Fruit fly (Drosophila melanogaster) whole organism, embryonic: Measurements from ENCODE around the gene CG11970.

ENCODE experiments used
- B-H1 ChIP-seq: fragments of 200-800 bp; sonication (Bioruptor generic); IDR thresholded peaks from 3 replicates; pipeline ENCODE4 v1.3.6; 2022; ENCODE audit warnings: missing biosample characterization, missing genetic modification characterization
- Bgb ChIP-seq: fragments of 200-800 bp; sonication (Bioruptor generic); IDR thresholded peaks from 2 replicates; pipeline ENCODE4 v1.3.6; 2022; ENCODE audit warnings: missing biosample characterization, missing genetic modification characterization; ENCODE audit not compliant: partially characterized antibody
- BtbVII ChIP-seq: fragments of 200-800 bp; sonication (Bioruptor generic); optimal IDR thresholded peaks from 3 replicates; lab custom pipeline; 2017; ENCODE audit warnings: missing biosample characterization, mild to moderate bottlenecking, missing genetic modification characterization
- CG10267 ChIP-seq: fragments of 200-800 bp; sonication (Bioruptor generic); optimal IDR thresholded peaks from 2 replicates; lab custom pipeline; 2018; ENCODE audit warnings: missing biosample characterization, mild to moderate bottlenecking, missing genetic modification characterization, moderate library complexity
- CG11456 ChIP-seq: fragments of 200-800 bp; sonication (Bioruptor generic); IDR thresholded peaks from 3 replicates; pipeline ENCODE4 v1.3.6; 2022; ENCODE audit warnings: missing biosample characterization, missing genetic modification characterization
- CG11504 ChIP-seq: fragments of 200-800 bp; sonication (Bioruptor generic); optimal IDR thresholded peaks from 3 replicates; lab custom pipeline; 2019; ENCODE audit warnings: missing biosample characterization, mild to moderate bottlenecking, missing genetic modification characterization, moderate library complexity
- CG12391 ChIP-seq: fragments of 200-800 bp; sonication (Bioruptor generic); optimal IDR thresholded peaks from 3 replicates; lab custom pipeline; 2018; ENCODE audit warnings: missing biosample characterization, mild to moderate bottlenecking, missing genetic modification characterization, moderate library complexity
- CG13287 ChIP-seq: fragments of 200-800 bp; sonication (Bioruptor generic); IDR thresholded peaks from 2 replicates; pipeline ENCODE4 v1.3.6; 2022; ENCODE audit warnings: missing biosample characterization, missing genetic modification characterization; ENCODE audit not compliant: partially characterized antibody
- CG13624 ChIP-seq: fragments of 200-800 bp; sonication (Bioruptor generic); optimal IDR thresholded peaks from 2 replicates; lab custom pipeline; 2016; ENCODE audit warnings: missing biosample characterization, missing genetic modification characterization
- CG13894 ChIP-seq: fragments of 200-800 bp; sonication (Bioruptor generic); optimal IDR thresholded peaks from 3 replicates; lab custom pipeline; 2018; ENCODE audit warnings: missing biosample characterization, mild to moderate bottlenecking, missing genetic modification characterization, moderate library complexity
- CG14710 ChIP-seq: fragments of 200-800 bp; sonication (Bioruptor generic); optimal IDR thresholded peaks from 3 replicates; lab custom pipeline; 2019; ENCODE audit warnings: missing biosample characterization, mild to moderate bottlenecking, missing genetic modification characterization, moderate library complexity
- CG1792 ChIP-seq: fragments of 200-800 bp; sonication (Bioruptor generic); optimal IDR thresholded peaks from 2 replicates; lab custom pipeline; 2016; ENCODE audit warnings: missing biosample characterization, missing genetic modification characterization
- CG18599 ChIP-seq: fragments of 200-800 bp; sonication (Bioruptor generic); optimal IDR thresholded peaks from 3 replicates; lab custom pipeline; 2017; ENCODE audit warnings: missing biosample characterization, missing genetic modification characterization, mild to moderate bottlenecking, moderate library complexity, missing genetic modification reagents
- CG2678 ChIP-seq: fragments of 200-800 bp; sonication (Bioruptor generic); optimal IDR thresholded peaks from 3 replicates; lab custom pipeline; 2019; ENCODE audit warnings: missing biosample characterization, mild to moderate bottlenecking, missing genetic modification characterization, moderate library complexity
- CG2712 ChIP-seq: fragments of 200-800 bp; optimal IDR thresholded peaks from 3 replicates; lab custom pipeline; 2019; ENCODE audit warnings: missing biosample characterization, mild to moderate bottlenecking, missing genetic modification characterization, moderate library complexity
- CG2889 ChIP-seq: fragments of 200-800 bp; sonication (Bioruptor generic); IDR thresholded peaks from 3 replicates; pipeline ENCODE4 v1.3.6; 2022; ENCODE audit warnings: missing biosample characterization, missing genetic modification characterization
- CG42726 ChIP-seq: fragments of 200-800 bp; sonication (Bioruptor generic); IDR thresholded peaks from 2 replicates; pipeline ENCODE4 v1.3.6; 2022; ENCODE audit warnings: missing biosample characterization, missing genetic modification characterization; ENCODE audit not compliant: partially characterized antibody
- CG6765 ChIP-seq: fragments of 200-800 bp; sonication (Bioruptor generic); optimal IDR thresholded peaks from 3 replicates; lab custom pipeline; 2017; ENCODE audit warnings: missing biosample characterization, mild to moderate bottlenecking, missing genetic modification characterization
- CG6854 ChIP-seq: fragments of 200-800 bp; sonication (Bioruptor generic); optimal IDR thresholded peaks from 3 replicates; lab custom pipeline; 2017; ENCODE audit warnings: missing biosample characterization, mild to moderate bottlenecking, missing genetic modification characterization
- CG8290 ChIP-seq, 3 experiments: fragments of 200-800 bp; sonication (Bioruptor generic); optimal IDR thresholded peaks; 2 replicates each; lab custom pipeline; 2016 to 2019; ENCODE audit warnings: missing biosample characterization in 3 of 3, missing genetic modification characterization in 3 of 3, mild to moderate bottlenecking in 2 of 3, moderate library complexity in 1 of 3
- CTCF ChIP-seq: fragments of 200-800 bp; sonication (Bioruptor generic); optimal IDR thresholded peaks from 2 replicates; lab custom pipeline; 2017; ENCODE audit warnings: missing biosample characterization, mild to moderate bottlenecking, missing genetic modification characterization, moderate library complexity
- CoRest ChIP-seq: fragments of 200-800 bp; sonication (Bioruptor generic); optimal IDR thresholded peaks from 3 replicates; lab custom pipeline; 2018; ENCODE audit warnings: missing biosample characterization, mild to moderate bottlenecking, missing genetic modification characterization, moderate library complexity
- Dad ChIP-seq: fragments of 200-800 bp; sonication (Bioruptor generic); optimal IDR thresholded peaks from 3 replicates; lab custom pipeline; 2016; ENCODE audit warnings: missing biosample characterization, missing genetic modification characterization
- Dbx ChIP-seq: fragments of 200-800 bp; sonication (Bioruptor generic); IDR thresholded peaks from 3 replicates; pipeline ENCODE4 v1.3.6; 2022; ENCODE audit warnings: missing biosample characterization, missing genetic modification characterization
- Dek ChIP-seq: fragments of 200-800 bp; sonication (Bioruptor generic); optimal IDR thresholded peaks from 3 replicates; lab custom pipeline; 2019; ENCODE audit warnings: missing biosample characterization, mild to moderate bottlenecking, missing genetic modification characterization, moderate library complexity
- HmgD ChIP-seq: fragments of 200-800 bp; sonication (Bioruptor generic); optimal IDR thresholded peaks from 3 replicates; lab custom pipeline; 2016; ENCODE audit warnings: missing biosample characterization, missing genetic modification characterization
- Mad ChIP-seq: fragments of 200-800 bp; sonication (Bioruptor generic); optimal IDR thresholded peaks from 2 replicates; lab custom pipeline; 2016; ENCODE audit warnings: missing biosample characterization, missing genetic modification characterization
- Med ChIP-seq: fragments of 200-800 bp; sonication (Bioruptor generic); peaks from one replicate; lab custom pipeline; 2016; ENCODE audit warnings: missing biosample characterization, missing genetic modification characterization, mild to moderate bottlenecking, inconsistent platforms, moderate library complexity
- NK7.1 ChIP-seq: fragments of 200-800 bp; sonication (Bioruptor generic); optimal IDR thresholded peaks from 3 replicates; lab custom pipeline; 2016; ENCODE audit warnings: missing biosample characterization, missing genetic modification characterization
- Pdp1 ChIP-seq, 2 experiments: fragments of 200-800 bp; sonication (Bioruptor generic); optimal IDR thresholded peaks; 3 replicates each; lab custom pipeline; 2016; ENCODE audit warnings: missing biosample characterization in 2 of 2, missing genetic modification characterization in 2 of 2, mild to moderate bottlenecking in 1 of 2, moderate library complexity in 1 of 2
- ato ChIP-seq: fragments of 200-800 bp; sonication (Bioruptor generic); IDR thresholded peaks from 2 replicates; pipeline ENCODE4 v1.3.6; 2022; ENCODE audit warnings: missing biosample characterization, missing genetic modification characterization; ENCODE audit not compliant: partially characterized antibody
- bsh ChIP-seq, 2 experiments: fragments of 200-800 bp; sonication (Bioruptor generic); optimal IDR thresholded peaks; 2 replicates each; lab custom pipeline; 2017 to 2018; ENCODE audit warnings: mild to moderate bottlenecking in 2 of 2, missing biosample characterization in 2 of 2, missing genetic modification characterization in 2 of 2, moderate library complexity in 1 of 2
- dati ChIP-seq: fragments of 200-800 bp; sonication (Bioruptor generic); IDR thresholded peaks from 2 replicates; pipeline ENCODE4 v1.3.6; 2022; ENCODE audit warnings: missing biosample characterization, missing genetic modification characterization
- ems ChIP-seq: fragments of 200-800 bp; sonication (Bioruptor generic); optimal IDR thresholded peaks from 3 replicates; lab custom pipeline; 2016; ENCODE audit warnings: missing biosample characterization, missing genetic modification characterization
- exex ChIP-seq: fragments of 200-800 bp; sonication (Bioruptor generic); optimal IDR thresholded peaks from 4 replicates; lab custom pipeline; 2018; ENCODE audit warnings: missing biosample characterization, mild to moderate bottlenecking, missing genetic modification characterization, moderate library complexity
- fu2 ChIP-seq: fragments of 200-800 bp; sonication (Bioruptor generic); optimal IDR thresholded peaks from 2 replicates; lab custom pipeline; 2016; ENCODE audit warnings: missing biosample characterization, missing genetic modification characterization
- gem ChIP-seq: fragments of 200-800 bp; sonication (Bioruptor generic); optimal IDR thresholded peaks from 2 replicates; lab custom pipeline; 2019; ENCODE audit warnings: missing biosample characterization, mild to moderate bottlenecking, missing genetic modification characterization, moderate library complexity
- insv ChIP-seq, 2 experiments: fragments of 200-800 bp; sonication (Bioruptor generic); optimal IDR thresholded peaks; 3 replicates each; lab custom pipeline; 2016 to 2018; ENCODE audit warnings: missing biosample characterization in 2 of 2, missing genetic modification characterization in 2 of 2
- mirr ChIP-seq: fragments of 200-800 bp; sonication (Bioruptor generic); optimal IDR thresholded peaks from 3 replicates; lab custom pipeline; 2018; ENCODE audit warnings: missing biosample characterization, mild to moderate bottlenecking, missing genetic modification characterization
- nerfin-2 ChIP-seq: fragments of 200-800 bp; sonication (Bioruptor generic); IDR thresholded peaks from 2 replicates; pipeline ENCODE4 v1.3.6; 2022; ENCODE audit warnings: missing biosample characterization, missing genetic modification characterization; ENCODE audit not compliant: partially characterized antibody
- phol ChIP-seq: fragments of 200-800 bp; sonication (Bioruptor generic); optimal IDR thresholded peaks from 3 replicates; lab custom pipeline; 2018; ENCODE audit warnings: missing biosample characterization, mild to moderate bottlenecking, missing genetic modification characterization, moderate library complexity
- pros ChIP-seq: fragments of 200-800 bp; sonication (Bioruptor generic); optimal IDR thresholded peaks from 3 replicates; lab custom pipeline; 2019; ENCODE audit warnings: missing biosample characterization, mild to moderate bottlenecking, missing genetic modification characterization, moderate library complexity
- rib ChIP-seq: fragments of 200-800 bp; sonication (Bioruptor generic); IDR thresholded peaks from 2 replicates; pipeline ENCODE4 v1.3.6; 2022; ENCODE audit warnings: missing biosample characterization, missing genetic modification characterization
- sim ChIP-seq: fragments of 200-800 bp; sonication (Bioruptor generic); IDR thresholded peaks from 2 replicates; pipeline ENCODE4 v1.3.6; 2022; ENCODE audit warnings: missing biosample characterization, missing genetic modification characterization
- ssp ChIP-seq: fragments of 200-800 bp; sonication (Bioruptor generic); IDR thresholded peaks from 2 replicates; pipeline ENCODE4 v1.3.6; 2022; ENCODE audit warnings: missing biosample characterization, missing genetic modification characterization
- tup ChIP-seq: fragments of 200-800 bp; sonication (Bioruptor generic); optimal IDR thresholded peaks from 2 replicates; lab custom pipeline; 2016; ENCODE audit warnings: missing biosample characterization, mild to moderate bottlenecking, missing genetic modification characterization, moderate library complexity

CG11970 gene

DNA sequence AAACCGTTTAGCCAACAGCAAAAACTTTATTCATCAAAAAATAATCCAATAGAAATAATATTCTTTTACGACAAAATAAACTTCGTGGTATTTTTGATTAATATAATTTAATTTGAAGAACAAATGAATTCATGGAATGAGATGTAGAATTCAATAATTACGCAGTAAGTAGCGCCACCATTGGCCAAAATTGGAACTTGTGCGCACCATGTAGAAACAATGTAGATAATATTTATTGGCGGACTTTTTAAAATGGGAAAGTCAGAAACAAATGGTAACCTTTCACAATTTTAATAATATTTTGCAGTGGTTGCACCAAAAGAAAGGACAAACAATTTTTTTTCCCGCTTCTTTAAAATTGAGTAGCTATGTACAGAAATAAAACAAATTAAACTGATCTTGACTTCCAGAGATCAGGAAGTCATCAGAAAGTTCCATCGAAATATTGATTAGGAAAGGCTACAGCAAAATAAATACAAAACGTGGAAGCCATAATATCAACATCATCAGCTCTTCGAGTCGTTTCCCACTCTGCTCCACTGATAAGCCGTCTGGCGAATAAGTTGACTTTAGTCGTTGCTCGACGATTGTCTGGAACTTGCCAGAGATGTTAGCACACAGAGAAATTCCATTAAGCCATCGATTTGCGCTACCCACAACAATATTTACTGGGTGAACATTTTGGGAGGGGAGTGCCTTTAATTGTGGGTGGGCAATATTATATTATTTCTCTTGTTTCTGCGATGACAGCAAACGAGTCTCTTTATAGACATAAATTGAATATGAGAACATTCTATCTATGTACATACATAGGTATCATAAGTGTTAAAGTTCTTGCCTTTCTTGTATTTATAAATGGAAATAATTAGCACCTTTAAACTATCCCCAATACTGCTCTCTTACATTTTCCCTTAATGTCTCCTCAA, 4.4 kb upstream of the CG11970 start (continued):
- peak; percentile 17 for TF ChIP-seq CG10267 (tag; lab: Kevin White, UChicago)
- peak; percentile 22 for TF ChIP-seq CG13894 (tag; lab: Kevin White, UChicago)
- peak; percentile 44 for TF ChIP-seq CG2712 (tag; lab: Kevin White, UChicago)
- peak in 1 of 2 experiments; percentile 41 for TF ChIP-seq Pdp1 (GFP tag; optimal IDR thresholded peaks at IDR 0.05; lab: Kevin White, UChicago)
- no peak for TF ChIP-seq dati (GFP tag; lab: Robert Waterston, UW)
- peak; percentile 14 for TF ChIP-seq Mad (GFP tag; lab: Kevin White, UChicago)
- TF ChIP-seq CG2678 (tag; lab: Kevin White, UChicago): peak; percentile 8
- peak; percentile 26 for TF ChIP-seq CG18599
- TF ChIP-seq sim (GFP tag; lab: Robert Waterston, UW): 0 out of 2 replicates have a peak, but pooled peaks have one; percentile 27
- TF ChIP-seq bsh (GFP tag; optimal IDR thresholded peaks at IDR 0.05; lab: Kevin White, UChicago): peak; percentile 8 to 11
- no peak for TF ChIP-seq Dbx
- TF ChIP-seq CG42726 (GFP tag; lab: Robert Waterston, UW): peak; percentile 85
- TF ChIP-seq mirr (GFP tag; lab: Kevin White, UChicago): peak; percentile 10
- TF ChIP-seq BtbVII: peak; percentile 0
- peak; percentile 3 for TF ChIP-seq CG12391
- TF ChIP-seq pros: no peak
- TF ChIP-seq phol (tag; lab: Kevin White, UChicago): peak; percentile 16
- 0 out of 3 replicates have a peak, but pooled peaks have one; percentile 23 for TF ChIP-seq CG11456 (GFP tag; lab: Robert Waterston, UW)
- TF ChIP-seq CG13287: peak; percentile 2
- TF ChIP-seq B-H1 (GFP tag; lab: Robert Waterston, UW): 0 out of 3 replicates have a peak, but pooled peaks have one; percentile 12
- no peak for TF ChIP-seq ato (GFP tag; lab: Robert Waterston, UW)
- TF ChIP-seq Med (GFP tag; lab: Kevin White, UChicago): peak; percentile 57
- peak; percentile 1 for TF ChIP-seq Dad (GFP tag; lab: Kevin White, UChicago)
- peak; percentile 43 for TF ChIP-seq exex (tag; lab: Kevin White, UChicago)
- TF ChIP-seq CG2889 (GFP tag; lab: Robert Waterston, UW): no peak
- TF ChIP-seq ssp: no peak
- peak; percentile 2 for TF ChIP-seq CG6765 (GFP tag; lab: Kevin White, UChicago)
- TF ChIP-seq CG1792 (GFP tag; lab: Kevin White, UChicago): no peak
- TF ChIP-seq rib: 0 out of 2 replicates have a peak, but pooled peaks have one; percentile 9
- peak; percentile 56 for TF ChIP-seq CG6854 (GFP tag; lab: Kevin White, UChicago)
- peak; percentile 65 for TF ChIP-seq CG11504 (tag; lab: Kevin White, UChicago)
- TF ChIP-seq fu2 (GFP tag; lab: Kevin White, UChicago): no peak
- TF ChIP-seq HmgD: peak; percentile 11
- 0 out of 2 replicates have a peak, but pooled peaks have one; percentile 22 for TF ChIP-seq nerfin-2 (GFP tag; lab: Robert Waterston, UW)
- peak; percentile 98 for TF ChIP-seq CTCF (GFP tag; lab: Kevin White, UChicago)
- peak in 1 of 2 experiments; percentile 3 for TF ChIP-seq insv (GFP tag; optimal IDR thresholded peaks at IDR 0.05; lab: Kevin White, UChicago)
- no peak for TF ChIP-seq tup
- TF ChIP-seq gem: peak; percentile 1
- TF ChIP-seq Bgb (GFP tag; lab: Robert Waterston, UW): peak; percentile 84
- TF ChIP-seq CG8290 (GFP tag; optimal IDR thresholded peaks at IDR 0.05; lab: Kevin White, UChicago): no peak
- peak in 1 of 2 experiments; percentile 34 for TF ChIP-seq CG8290 (tag; optimal IDR thresholded peaks at IDR 0.05; lab: Kevin White, UChicago)
- TF ChIP-seq ems (GFP tag; lab: Kevin White, UChicago): peak; percentile 2
- TF ChIP-seq NK7.1 (GFP tag; lab: Kevin White, UChicago): peak; percentile 10
- TF ChIP-seq CG14710: peak; percentile 7
- TF ChIP-seq CG13624 (GFP tag; lab: Kevin White, UChicago): peak; percentile 81
- TF ChIP-seq Dek (tag; lab: Kevin White, UChicago): peak; percentile 69
- peak; percentile 24 for TF ChIP-seq CoRest
